Fruit fly (Drosophila melanogaster): Measurements from ENCODE around the gene Qtzl.

Qtzl gene

DNA sequence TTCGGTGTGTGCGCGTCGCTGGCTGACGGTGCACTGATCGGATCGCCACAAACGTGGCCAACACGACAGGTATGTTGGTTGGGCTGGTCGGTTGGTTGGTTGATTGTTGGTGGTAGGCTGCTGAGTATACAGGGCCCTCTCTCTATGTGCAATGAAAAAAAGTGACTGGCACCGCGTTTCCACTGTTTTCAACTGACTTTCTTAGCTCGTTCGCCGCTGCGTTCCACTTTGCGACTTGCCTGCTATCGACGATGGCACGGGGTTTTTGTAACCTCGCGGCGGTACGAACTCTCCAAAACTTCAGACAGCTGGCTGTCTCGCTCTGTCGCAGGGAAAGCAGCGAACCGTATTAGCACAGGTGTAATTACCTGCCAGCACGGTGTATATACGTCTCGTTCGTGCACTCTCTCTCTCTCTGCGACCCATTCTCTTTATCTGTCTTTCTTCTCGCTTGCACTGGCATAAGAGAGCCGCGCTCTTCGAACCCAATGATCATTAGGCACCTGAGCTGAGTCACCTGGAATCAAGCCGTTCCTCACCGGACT lies 24.6 kb upstream of the Qtzl start (continued):
- TF ChIP-seq CG15269 (tag; optimal IDR thresholded peaks at IDR 0.05) (no peak), CG4404 (GFP tag; IDR thresholded peaks at IDR 0.05) (no peak), CG1602 (GFP tag; optimal IDR thresholded peaks at IDR 0.05) (no peak), CG4282 (GFP tag; optimal IDR thresholded peaks at IDR 0.05) (no peak), CG3847 (GFP tag; IDR thresholded peaks at IDR 0.05) (no peak), Hr78 (GFP tag; optimal IDR thresholded peaks at IDR 0.05) (peak in 1 of 2 experiments; percentile 50), chm (GFP tag; IDR thresholded peaks at IDR 0.05) (peak; percentile 65), sd (tag; optimal IDR thresholded peaks at IDR 0.05) (peak; percentile 17), CG3407 (GFP tag; optimal IDR thresholded peaks at IDR 0.05) (no peak), Stat92E (GFP tag; optimal IDR thresholded peaks at IDR 0.05) (no peak), CG14667 (GFP tag; IDR thresholded peaks at IDR 0.05) (no peak), E2f2 (GFP tag; IDR thresholded peaks at IDR 0.05) (no peak), CG12104 (GFP tag; optimal IDR thresholded peaks at IDR 0.05) (no peak), Bdp1 (GFP tag; optimal IDR thresholded peaks at IDR 0.05) (peak; percentile 17), CG7745 (tag; optimal IDR thresholded peaks at IDR 0.05) (no peak), CG4617 (GFP tag; optimal IDR thresholded peaks at IDR 0.05; ENCODE audit: borderline replicate concordance) (no peak), CG1529 (GFP tag; optimal IDR thresholded peaks at IDR 0.05) (no peak), Scr (GFP tag; IDR thresholded peaks at IDR 0.05; ENCODE audit: partially characterized antibody) (peak; percentile 45), CG10366 (GFP tag; IDR thresholded peaks at IDR 0.05) (peak; percentile 77), eve (GFP tag; optimal IDR thresholded peaks at IDR 0.05) (no peak), CrebB (tag; optimal IDR thresholded peaks at IDR 0.05) (peak; percentile 22), D19B (GFP tag; optimal IDR thresholded peaks at IDR 0.05) (no peak), Sry-β (GFP tag; optimal IDR thresholded peaks at IDR 0.05) (no peak), prd (optimal IDR thresholded peaks at IDR 0.05) (no peak), prd (GFP tag; IDR thresholded peaks at IDR 0.05) (0 out of 3 replicates have a peak, but pooled peaks have one; percentile 14), Lpt (GFP tag; optimal IDR thresholded peaks at IDR 0.05) (no peak), HLH54F (GFP tag; optimal IDR thresholded peaks at IDR 0.05) (no peak), ara (GFP tag; IDR thresholded peaks at IDR 0.05) (no peak), scrt (GFP tag; optimal IDR thresholded peaks at IDR 0.05) (no peak), CG34224 (GFP tag; IDR thresholded peaks at IDR 0.05; ENCODE audit: partially characterized antibody) (no peak), CG9876 (GFP tag; optimal IDR thresholded peaks at IDR 0.05) (no peak), Atf6 (GFP tag; IDR thresholded peaks at IDR 0.05) (peak; percentile 55), CG13894 (tag; optimal IDR thresholded peaks at IDR 0.05) (peak; percentile 44), CG7839 (tag; optimal IDR thresholded peaks at IDR 0.05) (no peak), emc (GFP tag; optimal IDR thresholded peaks at IDR 0.05) (no peak), CG11085 (GFP tag; IDR thresholded peaks at IDR 0.05) (0 out of 2 replicates have a peak, but pooled peaks have one; percentile 52), CG6254 (GFP tag; optimal IDR thresholded peaks at IDR 0.05) (no peak), CG18262 (tag; optimal IDR thresholded peaks at IDR 0.05) (no peak), CG15073 (GFP tag; optimal IDR thresholded peaks at IDR 0.05) (no peak), bab2 (GFP tag; optimal IDR thresholded peaks at IDR 0.05) (no peak), Max (GFP tag; optimal IDR thresholded peaks at IDR 0.05) (no peak), pita (GFP tag; optimal IDR thresholded peaks at IDR 0.05) (no peak), tap (tag; optimal IDR thresholded peaks at IDR 0.05) (no peak), pho (GFP tag; optimal IDR thresholded peaks at IDR 0.05) (no peak), CG17359 (tag; optimal IDR thresholded peaks at IDR 0.05) (peak; percentile 3), Dip3 (GFP tag; optimal IDR thresholded peaks at IDR 0.05) (no peak), salm (tag; optimal IDR thresholded peaks at IDR 0.05) (no peak), Six4 (GFP tag; optimal IDR thresholded peaks at IDR 0.05) (no peak), vfl (GFP tag; optimal IDR thresholded peaks at IDR 0.05) (no peak), Fer3 (tag; optimal IDR thresholded peaks at IDR 0.05) (no peak), lmd (GFP tag; IDR thresholded peaks at IDR 0.05) (no peak)

Data from whole organism, embryonic.